Worm (Caenorhabditis elegans): ENCODE results near the gene F40H3.2.

DNA sequence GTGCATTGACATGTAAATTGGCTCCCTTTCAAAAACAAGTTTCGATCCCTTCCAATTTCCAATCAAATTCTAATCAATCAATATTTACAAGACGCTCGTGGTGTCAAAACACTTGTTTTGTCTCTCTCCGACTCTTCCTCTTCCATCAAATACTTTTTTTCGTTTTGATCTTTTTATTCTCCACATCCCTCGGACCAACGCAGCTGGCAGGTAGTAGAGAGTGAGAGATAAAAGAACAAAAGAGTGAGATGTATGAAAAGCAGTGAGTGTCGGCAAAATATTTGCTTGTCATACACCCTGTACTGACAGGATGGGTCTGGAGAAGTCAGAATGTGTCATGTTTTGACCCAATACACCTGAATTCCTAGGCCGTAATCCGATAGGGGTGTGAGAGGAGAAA lies 36.7 kb upstream of the F40H3.2 start:
- TF ChIP-seq snpc-4 (tag; optimal IDR thresholded peaks at IDR 0.05), result no peak
- TF ChIP-seq lin-39 (tag; optimal IDR thresholded peaks at IDR 0.05), result no peak
- no peak for TF ChIP-seq skn-1 (tag; optimal IDR thresholded peaks at IDR 0.05)
- no peak for TF ChIP-seq egl-27 (tag; optimal IDR thresholded peaks at IDR 0.05)
- TF ChIP-seq sea-2 (GFP tag; optimal IDR thresholded peaks at IDR 0.05), result no peak
- no peak for TF ChIP-seq fkh-10 (GFP tag; optimal IDR thresholded peaks at IDR 0.05)
- TF ChIP-seq ztf-11 (tag; optimal IDR thresholded peaks at IDR 0.05), result no peak
- TF ChIP-seq ceh-28 (tag; optimal IDR thresholded peaks at IDR 0.05), result no peak
- no peak for TF ChIP-seq ztf-4 (tag; optimal IDR thresholded peaks at IDR 0.05)
- TF ChIP-seq aly-2 (tag; optimal IDR thresholded peaks at IDR 0.05), result no peak
- no peak for TF ChIP-seq zag-1 (tag; optimal IDR thresholded peaks at IDR 0.05)
- TF ChIP-seq nhr-237 (tag; optimal IDR thresholded peaks at IDR 0.05), result no peak
- TF ChIP-seq R02D3.7 (tag; optimal IDR thresholded peaks at IDR 0.05), result no peak

All from whole organism, L3 larva.